Worm (Caenorhabditis elegans): ENCODE results near the gene rml-3.

DNA sequence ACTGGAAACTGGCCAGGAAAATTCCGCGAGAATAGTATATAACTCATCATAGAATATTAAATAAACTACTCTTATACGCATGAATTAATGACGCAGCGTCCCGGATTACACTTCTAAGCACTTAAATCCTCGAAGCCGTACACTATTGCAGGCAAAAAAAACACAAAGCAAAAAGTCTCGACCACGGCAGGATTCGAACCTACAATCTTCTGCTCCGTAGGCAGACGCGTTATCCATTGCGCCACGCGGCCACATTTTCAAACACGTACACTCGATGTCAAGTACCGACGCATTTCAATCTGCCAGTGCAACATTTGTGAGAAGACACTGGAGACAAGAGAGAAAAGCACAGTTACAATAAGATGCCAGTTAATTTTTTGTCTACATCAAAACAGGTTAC, 19.0 kb downstream of the rml-3 start:
- TF ChIP-seq lin-13 (GFP tag; optimal IDR thresholded peaks at IDR 0.05) (peak; percentile 43), mdl-1 (tag; optimal IDR thresholded peaks at IDR 0.05) (no peak), lin-11 (tag; optimal IDR thresholded peaks at IDR 0.05) (no peak), unc-39 (tag; optimal IDR thresholded peaks at IDR 0.05) (no peak), lsy-2 (tag; optimal IDR thresholded peaks at IDR 0.05) (peak in 1 of 2 experiments; percentile 21), sem-4 (tag; optimal IDR thresholded peaks at IDR 0.05) (peak; percentile 20), nhr-12 (tag; optimal IDR thresholded peaks at IDR 0.05) (no peak)
